Worm (Caenorhabditis elegans): Measurements from ENCODE around the gene Y116A8C.40.
A peak's percentile ranks its signal among the peaks of the same experiment; 100 is the strongest.

Y116A8C.40 gene

DNA sequence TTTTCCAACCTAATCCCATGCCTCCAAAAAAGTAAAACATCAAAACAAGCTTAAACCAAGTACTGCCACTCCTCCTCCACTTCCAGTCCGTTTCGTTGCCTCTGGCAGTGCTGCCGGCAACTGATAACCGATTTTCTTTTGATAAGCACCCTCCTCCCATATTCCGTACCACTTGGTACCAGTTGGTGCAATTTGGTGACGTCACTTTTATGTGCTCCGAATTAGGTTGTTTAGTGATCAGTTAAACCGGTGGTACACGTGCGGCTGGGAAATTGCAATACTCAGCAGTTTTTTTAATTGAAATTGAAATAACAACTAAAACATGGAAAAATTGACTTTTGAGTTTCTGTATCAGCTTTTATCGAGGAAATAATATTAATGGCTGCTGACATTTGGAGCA lies 23.3 kb upstream of the Y116A8C.40 start:
- TF ChIP-seq nhr-12 (tag; optimal IDR thresholded peaks at IDR 0.05) = no peak
- no peak for TF ChIP-seq unc-55 (GFP tag; optimal IDR thresholded peaks at IDR 0.05)
- no peak for TF ChIP-seq Y55F3AM.14 (GFP tag; optimal IDR thresholded peaks at IDR 0.05)
- no peak for TF ChIP-seq nhr-77 (tag; optimal IDR thresholded peaks at IDR 0.05)
- no peak for TF ChIP-seq unc-62 (GFP tag; optimal IDR thresholded peaks at IDR 0.05)
- TF ChIP-seq nhr-10 (tag; optimal IDR thresholded peaks at IDR 0.05) = no peak
- TF ChIP-seq egl-27 (tag; optimal IDR thresholded peaks at IDR 0.05) = no peak
- no peak for TF ChIP-seq ama-1 (optimal IDR thresholded peaks at IDR 0.05)
- TF ChIP-seq alr-1 (tag; optimal IDR thresholded peaks at IDR 0.05) = no peak
- TF ChIP-seq sma-9 (GFP tag; optimal IDR thresholded peaks at IDR 0.05) = peak; percentile 80
- no peak for TF ChIP-seq sma-9 (tag; optimal IDR thresholded peaks at IDR 0.05)
- TF ChIP-seq peb-1 (tag; optimal IDR thresholded peaks at IDR 0.05) = no peak
- TF ChIP-seq nhr-23 (tag; optimal IDR thresholded peaks at IDR 0.05) = no peak
- peak in 1 of 2 experiments; percentile 30 for TF ChIP-seq mdl-1 (tag; optimal IDR thresholded peaks at IDR 0.05)
- no peak for TF ChIP-seq snpc-4 (tag; optimal IDR thresholded peaks at IDR 0.05)
- no peak for TF ChIP-seq ztf-1 (GFP tag; conservative IDR thresholded peaks at IDR 0.05)
- no peak for TF ChIP-seq nhr-21 (tag; optimal IDR thresholded peaks at IDR 0.05)
- no peak for TF ChIP-seq sem-4 (tag; optimal IDR thresholded peaks at IDR 0.05)
- peak; percentile 83 for TF ChIP-seq fos-1 (tag; optimal IDR thresholded peaks at IDR 0.05)
- peak; percentile 45 for TF ChIP-seq crh-2 (tag; optimal IDR thresholded peaks at IDR 0.05)
- peak; percentile 12 for TF ChIP-seq gmeb-1 (tag; optimal IDR thresholded peaks at IDR 0.05)
- TF ChIP-seq ceh-16 (tag; optimal IDR thresholded peaks at IDR 0.05) = no peak
- peak; percentile 31 for TF ChIP-seq sma-3 (GFP tag; optimal IDR thresholded peaks at IDR 0.05)
- TF ChIP-seq ZK546.5 (tag; optimal IDR thresholded peaks at IDR 0.05) = no peak
- TF ChIP-seq unc-39 (tag; optimal IDR thresholded peaks at IDR 0.05) = no peak
- no peak for TF ChIP-seq dmd-4 (tag; optimal IDR thresholded peaks at IDR 0.05)
- TF ChIP-seq F13H6.1 (tag; optimal IDR thresholded peaks at IDR 0.05) = peak; percentile 16
- no peak for TF ChIP-seq mab-5 (tag; optimal IDR thresholded peaks at IDR 0.05)
- no peak for TF ChIP-seq elt-1 (tag; optimal IDR thresholded peaks at IDR 0.05)
- TF ChIP-seq nhr-6 (tag; optimal IDR thresholded peaks at IDR 0.05) = no peak

DNA sequence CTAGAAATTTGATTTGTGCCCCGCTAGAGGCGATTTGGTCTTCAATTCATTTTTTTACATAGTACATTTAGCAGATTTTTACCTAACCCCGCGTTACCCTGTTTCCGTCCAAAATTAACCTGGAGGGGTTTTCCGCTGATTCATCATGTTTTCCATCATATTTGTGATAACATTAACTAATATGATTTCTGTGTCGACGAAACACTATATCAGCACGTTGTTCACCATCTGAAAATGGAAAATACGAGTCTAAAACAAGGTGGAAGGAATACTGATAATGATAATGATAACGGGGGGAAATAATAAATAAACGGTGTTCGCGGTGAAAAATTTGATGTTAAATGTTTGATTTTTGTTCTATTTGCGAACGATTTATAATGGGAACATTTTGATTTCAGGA lies 21.0 kb upstream of the Y116A8C.40 start:
- TF ChIP-seq fos-1 (tag; optimal IDR thresholded peaks at IDR 0.05) (peak; percentile 99), sem-4 (tag; optimal IDR thresholded peaks at IDR 0.05) (no peak), nhr-12 (tag; optimal IDR thresholded peaks at IDR 0.05) (no peak), F13H6.1 (tag; optimal IDR thresholded peaks at IDR 0.05) (peak; percentile 50), crh-2 (tag; optimal IDR thresholded peaks at IDR 0.05) (peak; percentile 80), sma-9 (GFP tag; optimal IDR thresholded peaks at IDR 0.05) (peak; percentile 85), sma-9 (tag; optimal IDR thresholded peaks at IDR 0.05) (no peak), Y55F3AM.14 (GFP tag; optimal IDR thresholded peaks at IDR 0.05) (no peak), egl-27 (tag; optimal IDR thresholded peaks at IDR 0.05) (no peak), sma-3 (GFP tag; optimal IDR thresholded peaks at IDR 0.05) (peak; percentile 21)

DNA sequence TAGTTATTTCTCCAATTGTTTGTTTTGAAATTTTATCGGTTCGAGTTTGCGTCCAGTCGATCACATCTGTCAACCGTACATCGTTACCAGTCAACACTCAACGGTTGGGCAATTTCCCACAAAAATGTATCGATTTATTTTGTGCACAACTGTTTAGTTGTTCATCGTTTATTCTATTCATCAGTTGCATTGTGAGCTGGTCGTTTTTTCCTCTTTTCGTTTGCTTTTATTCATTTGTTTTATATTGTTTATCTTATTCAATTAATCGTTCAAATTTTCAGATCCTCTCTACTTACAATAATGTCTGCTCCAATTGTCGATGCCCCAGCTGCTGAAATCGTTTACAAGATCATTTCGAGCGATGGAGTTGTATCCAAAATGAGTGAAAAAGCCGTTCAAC lies 16.2 kb upstream of the Y116A8C.40 start, which contains the start of gene skr-12:
TSS of gene skr-12 (plus strand) at position 301 of the 400 bp plus-strand sequence.
- TF ChIP-seq mdl-1 (tag; optimal IDR thresholded peaks at IDR 0.05) (no peak), lin-39 (tag; optimal IDR thresholded peaks at IDR 0.05) (no peak), nhr-23 (tag; optimal IDR thresholded peaks at IDR 0.05) (no peak), zag-1 (tag; optimal IDR thresholded peaks at IDR 0.05) (no peak), crh-2 (tag; optimal IDR thresholded peaks at IDR 0.05) (no peak), nhr-129 (tag; optimal IDR thresholded peaks at IDR 0.05) (no peak), lin-13 (GFP tag; optimal IDR thresholded peaks at IDR 0.05) (no peak), ceh-82 (tag; optimal IDR thresholded peaks at IDR 0.05) (no peak), lin-11 (tag; optimal IDR thresholded peaks at IDR 0.05) (no peak), sma-3 (GFP tag; optimal IDR thresholded peaks at IDR 0.05) (no peak), sma-9 (GFP tag; optimal IDR thresholded peaks at IDR 0.05) (no peak), sma-9 (tag; optimal IDR thresholded peaks at IDR 0.05) (no peak), fos-1 (tag; optimal IDR thresholded peaks at IDR 0.05) (no peak), nhr-12 (tag; optimal IDR thresholded peaks at IDR 0.05) (no peak), ZK546.5 (tag; optimal IDR thresholded peaks at IDR 0.05) (no peak), Y55F3AM.14 (GFP tag; optimal IDR thresholded peaks at IDR 0.05) (no peak), R02D3.7 (tag; optimal IDR thresholded peaks at IDR 0.05) (no peak), lsy-2 (tag; optimal IDR thresholded peaks at IDR 0.05) (no peak), alr-1 (tag; optimal IDR thresholded peaks at IDR 0.05) (no peak), blmp-1 (tag; optimal IDR thresholded peaks at IDR 0.05; ENCODE audit: insufficient read depth) (no peak), C34F6.9 (tag; optimal IDR thresholded peaks at IDR 0.05) (no peak)

All from whole organism, L2 larva.